Fruit fly (Drosophila melanogaster) whole organism, embryonic: ENCODE data around the gene CG15034.

ENCODE experiments used
- BtbVII ChIP-seq: fragments of 200-800 bp; sonication (Bioruptor generic); optimal IDR thresholded peaks from 3 replicates; lab custom pipeline; 2017; ENCODE audit warnings: missing biosample characterization, mild to moderate bottlenecking, missing genetic modification characterization
- CG11696 ChIP-seq: fragments of 200-800 bp; sonication (Bioruptor generic); IDR thresholded peaks from 2 replicates; pipeline ENCODE4 v1.3.6; 2022; ENCODE audit warnings: missing biosample characterization, missing genetic modification characterization
- CG13624 ChIP-seq: fragments of 200-800 bp; sonication (Bioruptor generic); optimal IDR thresholded peaks from 2 replicates; lab custom pipeline; 2016; ENCODE audit warnings: missing biosample characterization, missing genetic modification characterization
- CG15601 ChIP-seq: fragments of 200-800 bp; sonication (Bioruptor generic); optimal IDR thresholded peaks from 3 replicates; lab custom pipeline; 2019; ENCODE audit warnings: missing biosample characterization, mild to moderate bottlenecking, missing genetic modification characterization, moderate library complexity
- CG1603 ChIP-seq: fragments of 200-800 bp; sonication (Bioruptor generic); optimal IDR thresholded peaks from 2 replicates; lab custom pipeline; 2019; ENCODE audit warnings: missing biosample characterization, mild to moderate bottlenecking, missing genetic modification characterization, moderate library complexity
- CG17186 ChIP-seq: fragments of 200-800 bp; sonication (Bioruptor generic); optimal IDR thresholded peaks from 3 replicates; lab custom pipeline; 2017; ENCODE audit warnings: missing biosample characterization, missing genetic modification reagents, missing genetic modification characterization
- CG17359 ChIP-seq: fragments of 200-800 bp; sonication (Bioruptor generic); optimal IDR thresholded peaks from 3 replicates; lab custom pipeline; 2018; ENCODE audit warnings: missing biosample characterization, mild to moderate bottlenecking, missing genetic modification characterization, moderate library complexity
- CG17568 ChIP-seq: fragments of 200-800 bp; sonication (Bioruptor generic); optimal IDR thresholded peaks from 2 replicates; lab custom pipeline; 2018; ENCODE audit warnings: missing biosample characterization, mild to moderate bottlenecking, missing genetic modification characterization, moderate library complexity
- CG17912 ChIP-seq: fragments of 200-800 bp; sonication (Bioruptor generic); optimal IDR thresholded peaks from 2 replicates; lab custom pipeline; 2018; ENCODE audit warnings: missing biosample characterization, mild to moderate bottlenecking, missing genetic modification characterization
- CG2199 ChIP-seq: fragments of 200-800 bp; sonication (Bioruptor generic); IDR thresholded peaks from 3 replicates; pipeline ENCODE4 v1.3.6; 2022; ENCODE audit warnings: missing biosample characterization, missing genetic modification characterization
- CG2202 ChIP-seq: fragments of 200-800 bp; sonication (Bioruptor generic); optimal IDR thresholded peaks from 2 replicates; lab custom pipeline; 2018; ENCODE audit warnings: missing biosample characterization, mild to moderate bottlenecking, missing genetic modification characterization
- CG2875 ChIP-seq: fragments of 200-800 bp; sonication (Bioruptor generic); optimal IDR thresholded peaks from 2 replicates; lab custom pipeline; 2017; ENCODE audit warnings: missing biosample characterization, mild to moderate bottlenecking, missing genetic modification characterization, missing genetic modification reagents
- CG31365 ChIP-seq: fragments of 200-800 bp; sonication (Bioruptor generic); optimal IDR thresholded peaks from 2 replicates; lab custom pipeline; 2018; ENCODE audit warnings: missing biosample characterization, mild to moderate bottlenecking, missing genetic modification characterization
- CG3163 ChIP-seq: fragments of 200-800 bp; sonication (Bioruptor generic); optimal IDR thresholded peaks from 3 replicates; lab custom pipeline; 2016; ENCODE audit warnings: missing biosample characterization, missing genetic modification characterization
- CG3726 ChIP-seq: fragments of 200-800 bp; sonication (Bioruptor generic); IDR thresholded peaks from 3 replicates; pipeline ENCODE4, ENCODE4 v1.3.6; 2022; ENCODE audit warnings: missing biosample characterization, missing genetic modification characterization
- CG5245 ChIP-seq: fragments of 200-800 bp; sonication (Bioruptor generic); optimal IDR thresholded peaks from 3 replicates; lab custom pipeline; 2016; ENCODE audit warnings: missing biosample characterization, missing genetic modification characterization
- CG6254 ChIP-seq: fragments of 200-800 bp; sonication (Bioruptor generic); optimal IDR thresholded peaks from 3 replicates; lab custom pipeline; 2017; ENCODE audit warnings: mild to moderate bottlenecking, missing biosample characterization, missing genetic modification reagents, missing genetic modification characterization
- CTCF ChIP-seq: fragments of 200-800 bp; sonication (Bioruptor generic); optimal IDR thresholded peaks from 2 replicates; lab custom pipeline; 2017; ENCODE audit warnings: missing biosample characterization, mild to moderate bottlenecking, missing genetic modification characterization, moderate library complexity
- D19A ChIP-seq: fragments of 200-800 bp; optimal IDR thresholded peaks from 3 replicates; lab custom pipeline; 2019; ENCODE audit warnings: missing biosample characterization, mild to moderate bottlenecking, missing genetic modification characterization, moderate library complexity
- Dek ChIP-seq: fragments of 200-800 bp; sonication (Bioruptor generic); optimal IDR thresholded peaks from 3 replicates; lab custom pipeline; 2019; ENCODE audit warnings: missing biosample characterization, mild to moderate bottlenecking, missing genetic modification characterization, moderate library complexity
- Dfd ChIP-seq, 2 experiments: fragments of >200 bp; optimal IDR thresholded peaks; 2 replicates each; lab custom pipeline; 2017; ENCODE audit warnings: missing biosample characterization in 2 of 2, missing genetic modification characterization in 2 of 2
- ERR ChIP-seq: fragments of 200-800 bp; sonication (Bioruptor generic); optimal IDR thresholded peaks from 2 replicates; lab custom pipeline; 2016; ENCODE audit warnings: missing biosample characterization, missing genetic modification characterization
- Ets97D ChIP-seq: fragments of 200-800 bp; sonication (Bioruptor generic); optimal IDR thresholded peaks from 3 replicates; lab custom pipeline; 2016; ENCODE audit warnings: missing biosample characterization, missing genetic modification characterization
- Gug ChIP-seq: fragments of 200-800 bp; sonication (Bioruptor generic); IDR thresholded peaks from 4 replicates; pipeline ENCODE4 v1.3.6; 2022; ENCODE audit warnings: missing biosample characterization, missing genetic modification characterization
- Hr39 ChIP-seq: fragments of >200 bp; optimal IDR thresholded peaks from 2 replicates; lab custom pipeline; 2017
- Hr51 ChIP-seq, 2 experiments: fragments of 200-800 bp; sonication (Bioruptor generic); optimal IDR thresholded peaks; 2 replicates in 1 of 2; 3 replicates in 1 of 2; lab custom pipeline; 2016 to 2018; ENCODE audit warnings: missing biosample characterization in 2 of 2, missing genetic modification characterization in 2 of 2, mild to moderate bottlenecking in 1 of 2, moderate library complexity in 1 of 2
- MBD-R2 ChIP-seq: fragments of 200-800 bp; sonication (Bioruptor generic); IDR thresholded peaks from 2 replicates; pipeline ENCODE4 v1.3.6; 2022; ENCODE audit warnings: missing biosample characterization, missing genetic modification characterization
- Med ChIP-seq: fragments of 200-800 bp; sonication (Bioruptor generic); peaks from one replicate; lab custom pipeline; 2016; ENCODE audit warnings: missing biosample characterization, missing genetic modification characterization, mild to moderate bottlenecking, inconsistent platforms, moderate library complexity
- Meics ChIP-seq: fragments of 200-800 bp; sonication (Bioruptor generic); optimal IDR thresholded peaks from 2 replicates; lab custom pipeline; 2017; ENCODE audit warnings: missing biosample characterization, mild to moderate bottlenecking, missing genetic modification characterization
- NC2α ChIP-seq: fragments of 200-800 bp; sonication (Bioruptor generic); optimal IDR thresholded peaks from 2 replicates; lab custom pipeline; 2016; ENCODE audit warnings: missing biosample characterization, missing genetic modification characterization
- Nf-YA ChIP-seq: fragments of 200-800 bp; sonication (Bioruptor generic); IDR thresholded peaks from 2 replicates; pipeline ENCODE4 v1.3.6; 2022; ENCODE audit warnings: missing biosample characterization, missing genetic modification characterization
- Pdp1 ChIP-seq, 2 experiments: fragments of 200-800 bp; sonication (Bioruptor generic); optimal IDR thresholded peaks; 3 replicates each; lab custom pipeline; 2016; ENCODE audit warnings: missing biosample characterization in 2 of 2, missing genetic modification characterization in 2 of 2, mild to moderate bottlenecking in 1 of 2, moderate library complexity in 1 of 2
- Ptx1 ChIP-seq: fragments of 200-800 bp; sonication (Bioruptor generic); IDR thresholded peaks from 2 replicates; pipeline ENCODE4 v1.3.6; 2022; ENCODE audit warnings: missing biosample characterization, missing genetic modification characterization
- Stat92E ChIP-seq, 3 experiments: fragments of >200 bp in 2 of 3; fragments of 200-800 bp in 1 of 3; sonication (Bioruptor generic) in 1 of 3; optimal IDR thresholded peaks; 2 replicates each; lab custom pipeline; 2017 to 2019; ENCODE audit warnings: missing biosample characterization in 3 of 3, missing genetic modification characterization in 3 of 3, mild to moderate bottlenecking in 1 of 3, moderate library complexity in 1 of 3
- Usf ChIP-seq: fragments of 200-800 bp; sonication (Bioruptor generic); optimal IDR thresholded peaks from 2 replicates; lab custom pipeline; 2017; ENCODE audit warnings: missing genotype, missing biosample characterization, missing genetic modification characterization
- abd-A ChIP-seq: fragments of 200-800 bp; sonication (Bioruptor generic); optimal IDR thresholded peaks from 3 replicates; lab custom pipeline; 2019; ENCODE audit warnings: missing biosample characterization, mild to moderate bottlenecking, missing genetic modification characterization, moderate library complexity
- gem ChIP-seq: fragments of 200-800 bp; sonication (Bioruptor generic); optimal IDR thresholded peaks from 2 replicates; lab custom pipeline; 2019; ENCODE audit warnings: missing biosample characterization, mild to moderate bottlenecking, missing genetic modification characterization, moderate library complexity
- gfzf ChIP-seq: fragments of 200-800 bp; sonication (Bioruptor generic); optimal IDR thresholded peaks from 2 replicates; lab custom pipeline; 2016; ENCODE audit warnings: missing biosample characterization, mild to moderate bottlenecking, missing genetic modification characterization, moderate library complexity
- grn ChIP-seq: fragments of 200-800 bp; sonication (Bioruptor generic); optimal IDR thresholded peaks from 3 replicates; lab custom pipeline; 2017; ENCODE audit warnings: missing biosample characterization, missing genetic modification characterization
- kah ChIP-seq: fragments of 200-800 bp; sonication (Bioruptor generic); optimal IDR thresholded peaks from 2 replicates; lab custom pipeline; 2018; ENCODE audit warnings: missing biosample characterization, mild to moderate bottlenecking, missing genetic modification characterization
- luna ChIP-seq: fragments of 200-800 bp; sonication (Bioruptor generic); optimal IDR thresholded peaks from 2 replicates; lab custom pipeline; 2016; ENCODE audit warnings: missing biosample characterization, missing genetic modification characterization
- nerfin-1 ChIP-seq: fragments of 200-800 bp; sonication (Bioruptor generic); optimal IDR thresholded peaks from 3 replicates; lab custom pipeline; 2019; ENCODE audit warnings: missing biosample characterization, mild to moderate bottlenecking, missing genetic modification characterization, moderate library complexity
- org-1 ChIP-seq: fragments of 200-800 bp; sonication (Bioruptor generic); optimal IDR thresholded peaks from 2 replicates; lab custom pipeline; 2017; ENCODE audit warnings: missing biosample characterization, missing genetic modification characterization
- pita ChIP-seq: fragments of 200-800 bp; sonication (Bioruptor generic); optimal IDR thresholded peaks from 2 replicates; lab custom pipeline; 2017; ENCODE audit warnings: missing biosample characterization, mild to moderate bottlenecking, missing genetic modification characterization
- stwl ChIP-seq: fragments of 200-800 bp; sonication (Bioruptor generic); optimal IDR thresholded peaks from 3 replicates; lab custom pipeline; 2018; ENCODE audit warnings: missing biosample characterization, mild to moderate bottlenecking, missing genetic modification characterization, moderate library complexity
- tio ChIP-seq: fragments of 200-800 bp; sonication (Bioruptor generic); optimal IDR thresholded peaks from 2 replicates; lab custom pipeline; 2017; ENCODE audit warnings: missing biosample characterization, missing genetic modification characterization, inconsistent platforms
- twi ChIP-seq: fragments of 200-800 bp; optimal IDR thresholded peaks from 2 replicates; lab custom pipeline; 2019; ENCODE audit warnings: missing biosample characterization, mild to moderate bottlenecking, missing genetic modification characterization, moderate library complexity
- vnd ChIP-seq: fragments of 200-800 bp; sonication (Bioruptor generic); IDR thresholded peaks from 3 replicates; pipeline ENCODE4 v1.3.6; 2022; ENCODE audit warnings: missing biosample characterization, missing genetic modification characterization; ENCODE audit not compliant: partially characterized antibody
- z ChIP-seq: fragments of 200-800 bp; sonication (Bioruptor generic); IDR thresholded peaks from 3 replicates; pipeline ENCODE4 v1.3.6; 2022; ENCODE audit warnings: missing biosample characterization, missing genetic modification characterization

The CG15034 gene

dm6 chrX:7368361-7368760 lies 21.1 kb upstream of the CG15034 start (continued):
- no peak for TF ChIP-seq CG15601 (tag; lab: Kevin White, UChicago)
- 0 out of 2 replicates have a peak, but pooled peaks have one; percentile 12 for TF ChIP-seq Nf-YA (GFP tag; lab: Robert Waterston, UW)
- no peak for TF ChIP-seq CG3726 (GFP tag; lab: Robert Waterston, UW)
- TF ChIP-seq Ets97D (GFP tag; lab: Kevin White, UChicago) = no peak
- TF ChIP-seq Hr51 (GFP tag; optimal IDR thresholded peaks at IDR 0.05; lab: Kevin White, UChicago) = no peak
- no peak for TF ChIP-seq luna
- peak; percentile 39; the same call in 1 of the 3 replicates for TF ChIP-seq z
- TF ChIP-seq Gug (GFP tag; lab: Robert Waterston, UW) = no peak

dm6 chrX:7358496-7358895 lies 11.2 kb upstream of the CG15034 start, which contains the start of gene CG1999:
Gene CG1999, plus strand, starts transcription at chrX:7358796.
- no peak for TF ChIP-seq CG2202 (tag; lab: Kevin White, UChicago)
- TF ChIP-seq pita = no peak
- no peak for TF ChIP-seq CG5245
- no peak for TF ChIP-seq CG17912 (GFP tag; lab: Kevin White, UChicago)
- TF ChIP-seq Usf (GFP tag; lab: Kevin White, UChicago) = no peak
- TF ChIP-seq nerfin-1 (tag; lab: Kevin White, UChicago) = no peak
- TF ChIP-seq tio (GFP tag; lab: Kevin White, UChicago) = no peak
- TF ChIP-seq BtbVII = no peak
- no peak for TF ChIP-seq org-1 (GFP tag; lab: Kevin White, UChicago)
- no peak for TF ChIP-seq CG11696 (GFP tag; lab: Robert Waterston, UW)
- no peak for TF ChIP-seq CG17359
- no peak for TF ChIP-seq ERR (GFP tag; lab: Kevin White, UChicago)
- TF ChIP-seq vnd = no peak
- no peak for TF ChIP-seq CG3163
- TF ChIP-seq Stat92E (GFP tag; optimal IDR thresholded peaks at IDR 0.05; lab: Kevin White, UChicago) = no peak
- TF ChIP-seq NC2α = no peak
- TF ChIP-seq MBD-R2 (GFP tag; lab: Robert Waterston, UW) = no peak
- TF ChIP-seq, all 482 proteins: peak for 0

- TF ChIP-seq Dfd (GFP tag; optimal IDR thresholded peaks at IDR 0.05; lab: Kevin White, UChicago) (peak in 1 of 2 experiments; percentile 22), abd-A (no peak), gfzf (GFP tag; lab: Kevin White, UChicago) (no peak), CG31365 (tag; lab: Kevin White, UChicago) (peak; percentile 89), CG2875 (GFP tag; lab: Kevin White, UChicago) (no peak), stwl (tag; lab: Kevin White, UChicago) (peak; percentile 52), Meics (no peak), CTCF (GFP tag; lab: Kevin White, UChicago) (peak; percentile 86), CG2199 (GFP tag; lab: Robert Waterston, UW) (0 out of 3 replicates have a peak, but pooled peaks have one; percentile 43), kah (GFP tag; lab: Kevin White, UChicago) (no peak), CG17568 (GFP tag; lab: Kevin White, UChicago) (no peak), Dek (tag; lab: Kevin White, UChicago) (no peak)
- TF ChIP-seq, all 482 proteins: peak for 5
Measured at dm6 chrX:7349963-7350362, 2.7 kb upstream of the CG15034 start.

DNA sequence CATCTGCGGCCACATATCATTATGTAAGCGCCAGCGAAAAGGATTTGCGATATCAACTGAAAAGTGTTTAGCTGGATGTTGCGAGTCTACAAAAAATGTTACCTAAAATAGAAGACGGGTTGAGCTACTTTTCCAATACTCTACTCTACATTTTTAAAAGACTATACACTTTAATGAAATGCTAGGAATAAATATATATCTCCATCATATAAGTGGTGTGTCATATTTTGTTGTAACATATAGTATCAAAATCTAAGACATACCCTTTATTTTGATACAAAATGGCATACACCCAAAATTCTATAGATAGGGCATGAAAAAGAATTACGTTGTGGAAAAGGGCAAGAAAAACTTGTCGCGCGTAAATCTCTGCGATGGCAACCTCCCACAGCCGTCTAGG lies 4.3 kb downstream of the CG15034 start:
- peak; percentile 57 for TF ChIP-seq Med (GFP tag; lab: Kevin White, UChicago)
- TF ChIP-seq Ptx1 (GFP tag; lab: Robert Waterston, UW) = 0 out of 2 replicates have a peak, but pooled peaks have one; percentile 17
- no peak for TF ChIP-seq twi (tag; lab: Kevin White, UChicago)
- TF ChIP-seq CG17186 = no peak
- peak; percentile 65 for TF ChIP-seq D19A
- no peak for TF ChIP-seq CG6254 (GFP tag; lab: Kevin White, UChicago)
- TF ChIP-seq CG1603 = peak; percentile 9
- TF ChIP-seq gem (tag; lab: Kevin White, UChicago) = peak; percentile 23
- no peak for TF ChIP-seq grn
- TF ChIP-seq Pdp1 (GFP tag; optimal IDR thresholded peaks at IDR 0.05; lab: Kevin White, UChicago) = peak in 1 of 2 experiments; percentile 30
- TF ChIP-seq Hr39 (lab: Kevin White, UChicago) = no peak
- no peak for TF ChIP-seq CG13624 (GFP tag; lab: Kevin White, UChicago)
